Fruit fly (Drosophila melanogaster) whole organism, wandering third instar larva: Measurements from ENCODE around the gene Reg-2.

Source experiments
- Abd-B ChIP-seq: fragments of >200 bp; optimal IDR thresholded peaks from 2 replicates; lab custom pipeline; 2017; ENCODE audit warnings: missing biosample characterization, missing genetic modification characterization
- CG32264 ChIP-seq: fragments of 200-800 bp; sonication (Bioruptor generic); optimal IDR thresholded peaks from 2 replicates; lab custom pipeline; 2016; ENCODE audit warnings: missing biosample characterization, missing genetic modification characterization
- Dfd ChIP-seq: fragments of >200 bp; optimal IDR thresholded peaks from 2 replicates; lab custom pipeline; 2017; ENCODE audit warnings: missing biosample characterization, missing genetic modification characterization
- Hr78 ChIP-seq: fragments of >200 bp; optimal IDR thresholded peaks from 2 replicates; lab custom pipeline; 2017; ENCODE audit warnings: missing biosample characterization, missing genetic modification characterization
- OdsH ChIP-seq: fragments of 200-800 bp; sonication (Bioruptor generic); optimal IDR thresholded peaks from 2 replicates; lab custom pipeline; 2016; ENCODE audit warnings: missing biosample characterization, mild to moderate bottlenecking, missing genetic modification characterization
- ey ChIP-seq: fragments of 200-800 bp; sonication (Bioruptor generic); optimal IDR thresholded peaks from 2 replicates; lab custom pipeline; 2016; ENCODE audit warnings: missing biosample characterization, missing genetic modification characterization
- h ChIP-seq: fragments of 200-800 bp; sonication (Bioruptor generic); optimal IDR thresholded peaks from 3 replicates; lab custom pipeline; 2016; ENCODE audit warnings: missing biosample characterization, mild to moderate bottlenecking, missing genetic modification characterization
- lola ChIP-seq: fragments of >200 bp; optimal IDR thresholded peaks from 2 replicates; lab custom pipeline; 2017; ENCODE audit warnings: missing biosample characterization, missing genetic modification characterization
- pan ChIP-seq: fragments of >200 bp; optimal IDR thresholded peaks from 2 replicates; lab custom pipeline; 2017
- psq ChIP-seq: fragments of 200-800 bp; sonication (Bioruptor generic); optimal IDR thresholded peaks from 3 replicates; lab custom pipeline; 2017; ENCODE audit warnings: missing biosample characterization, mild to moderate bottlenecking, missing genetic modification characterization, moderate library complexity
- usp ChIP-seq: fragments of >200 bp; optimal IDR thresholded peaks from 2 replicates; lab custom pipeline; 2017; ENCODE audit warnings: missing biosample characterization, missing genetic modification characterization

DNA sequence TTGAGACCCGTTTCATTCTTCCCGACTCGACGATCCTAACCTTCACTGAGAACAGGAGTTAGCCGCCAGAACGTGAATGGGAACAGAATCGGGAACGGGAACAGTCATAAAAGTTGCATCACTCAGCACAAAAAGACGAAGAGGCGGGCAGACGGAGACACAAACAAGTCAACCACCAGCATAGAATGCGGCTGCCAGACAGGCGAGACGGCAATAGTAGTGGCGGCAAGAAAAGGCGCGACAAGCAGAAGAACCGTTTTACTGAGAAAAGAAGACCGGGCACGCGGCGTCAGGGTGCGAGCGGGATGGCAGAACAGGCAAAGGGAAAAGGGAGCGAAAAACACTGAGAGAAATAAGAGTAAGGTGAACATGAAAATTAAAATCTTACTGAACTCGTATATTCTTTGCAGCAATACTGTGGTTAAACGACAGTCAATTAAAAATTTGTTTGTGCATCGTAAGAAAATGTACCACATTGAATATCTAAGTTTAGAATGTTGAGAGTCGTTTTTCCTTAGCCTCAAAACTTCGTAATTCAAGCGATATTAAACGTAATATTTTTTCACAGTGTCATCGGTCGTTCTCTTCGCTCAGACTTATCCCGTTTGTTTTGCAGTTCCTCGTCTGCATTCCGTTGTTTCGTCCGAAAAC lies 34.1 kb upstream of the Reg-2 start:
- TF ChIP-seq ey (peak; percentile 91), usp (GFP tag; lab: Kevin White, UChicago) (no peak), psq (peak; percentile 94), Dfd (GFP tag; lab: Kevin White, UChicago) (peak; percentile 58), lola (GFP tag; lab: Kevin White, UChicago) (no peak), CG32264 (GFP tag; lab: Kevin White, UChicago) (peak; percentile 64), OdsH (GFP tag; lab: Kevin White, UChicago) (peak; percentile 92), h (GFP tag; lab: Kevin White, UChicago) (peak; percentile 93), Hr78 (GFP tag; lab: Kevin White, UChicago) (no peak), pan (lab: Kevin White, UChicago) (no peak), Abd-B (GFP tag; lab: Kevin White, UChicago) (no peak)
